Worm (Caenorhabditis elegans): ENCODE measurements around the gene bath-26.

- TF ChIP-seq ztf-29 (GFP tag; IDR thresholded peaks at IDR 0.05) (no peak), T22C8.4 (GFP tag; IDR thresholded peaks at IDR 0.05) (no peak), klf-2 (GFP tag; conservative IDR thresholded peaks at IDR 0.05) (no peak), flt-1 (GFP tag; IDR thresholded peaks at IDR 0.05) (no peak), ref-1 (GFP tag; conservative IDR thresholded peaks at IDR 0.05) (no peak), ztf-23 (GFP tag; IDR thresholded peaks at IDR 0.05) (no peak)
Measured at ce11 chrII:1644777-1645348, 44.3 kb upstream of the bath-26 start, which contains the start of gene ZC204.6.
